Fruit fly (Drosophila melanogaster) whole organism, embryonic: ENCODE results near the gene CG33287.

Experiments used
- Atf3 ChIP-seq: fragments of 200-800 bp; sonication (Bioruptor generic); optimal IDR thresholded peaks from 3 replicates; lab custom pipeline; 2016; ENCODE audit warnings: missing biosample characterization, missing genetic modification characterization
- Atf6 ChIP-seq: fragments of 200-800 bp; sonication (Bioruptor generic); IDR thresholded peaks from 2 replicates; pipeline ENCODE4 v1.3.6; 2022; ENCODE audit warnings: missing biosample characterization, missing genetic modification characterization
- B-H1 ChIP-seq: fragments of 200-800 bp; sonication (Bioruptor generic); IDR thresholded peaks from 3 replicates; pipeline ENCODE4 v1.3.6; 2022; ENCODE audit warnings: missing biosample characterization, missing genetic modification characterization
- B-H2 ChIP-seq: fragments of 200-800 bp; sonication (Bioruptor generic); optimal IDR thresholded peaks from 2 replicates; lab custom pipeline; 2018; ENCODE audit warnings: missing biosample characterization, mild to moderate bottlenecking, missing genetic modification characterization
- CG10209 ChIP-seq: fragments of 200-800 bp; sonication (Bioruptor generic); optimal IDR thresholded peaks from 3 replicates; lab custom pipeline; 2017; ENCODE audit warnings: missing biosample characterization, mild to moderate bottlenecking, missing genetic modification characterization, missing genetic modification reagents
- CG10654 ChIP-seq: fragments of 200-800 bp; sonication (Bioruptor generic); optimal IDR thresholded peaks from 2 replicates; lab custom pipeline; 2016; ENCODE audit warnings: missing biosample characterization, missing genetic modification characterization
- CG12071 ChIP-seq: fragments of 200-800 bp; sonication (Bioruptor generic); optimal IDR thresholded peaks from 3 replicates; lab custom pipeline; 2018; ENCODE audit warnings: missing biosample characterization, mild to moderate bottlenecking, missing genetic modification characterization
- CG15601 ChIP-seq: fragments of 200-800 bp; sonication (Bioruptor generic); optimal IDR thresholded peaks from 3 replicates; lab custom pipeline; 2019; ENCODE audit warnings: missing biosample characterization, mild to moderate bottlenecking, missing genetic modification characterization, moderate library complexity
- CG18599 ChIP-seq: fragments of 200-800 bp; sonication (Bioruptor generic); optimal IDR thresholded peaks from 3 replicates; lab custom pipeline; 2017; ENCODE audit warnings: missing biosample characterization, missing genetic modification characterization, mild to moderate bottlenecking, moderate library complexity, missing genetic modification reagents
- CG2678 ChIP-seq: fragments of 200-800 bp; sonication (Bioruptor generic); optimal IDR thresholded peaks from 3 replicates; lab custom pipeline; 2019; ENCODE audit warnings: missing biosample characterization, mild to moderate bottlenecking, missing genetic modification characterization, moderate library complexity
- CG31224 ChIP-seq: fragments of 200-800 bp; sonication (Bioruptor generic); IDR thresholded peaks from 2 replicates; pipeline ENCODE4 v1.3.6; 2022; ENCODE audit warnings: missing biosample characterization, missing genetic modification characterization
- CG31365 ChIP-seq: fragments of 200-800 bp; sonication (Bioruptor generic); optimal IDR thresholded peaks from 2 replicates; lab custom pipeline; 2018; ENCODE audit warnings: missing biosample characterization, mild to moderate bottlenecking, missing genetic modification characterization
- CG3281 ChIP-seq: fragments of 200-800 bp; sonication (Bioruptor generic); optimal IDR thresholded peaks from 3 replicates; lab custom pipeline; 2017; ENCODE audit warnings: missing biosample characterization, mild to moderate bottlenecking, missing genetic modification characterization
- CG4328 ChIP-seq: fragments of 200-800 bp; sonication (Bioruptor generic); optimal IDR thresholded peaks from 3 replicates; lab custom pipeline; 2017; ENCODE audit warnings: missing biosample characterization, missing genetic modification reagents, missing genetic modification characterization
- CG4404 ChIP-seq: fragments of 200-800 bp; sonication (Bioruptor generic); IDR thresholded peaks from 2 replicates; pipeline ENCODE4 v1.3.6; 2022; ENCODE audit warnings: missing biosample characterization, missing genetic modification characterization
- CG4854 ChIP-seq: fragments of 200-800 bp; sonication (Bioruptor generic); optimal IDR thresholded peaks from 2 replicates; lab custom pipeline; 2016; ENCODE audit warnings: missing biosample characterization, missing genetic modification characterization, inconsistent platforms
- CG6689 ChIP-seq: fragments of 200-800 bp; sonication (Bioruptor generic); IDR thresholded peaks from 2 replicates; pipeline ENCODE4 v1.3.6; 2022; ENCODE audit warnings: missing biosample characterization, missing genetic modification characterization
- CG6791 ChIP-seq: fragments of 200-800 bp; sonication (Bioruptor generic); IDR thresholded peaks from 3 replicates; pipeline ENCODE4 v1.3.6; 2022; ENCODE audit warnings: missing biosample characterization, missing genetic modification characterization; ENCODE audit not compliant: partially characterized antibody
- CG6813 ChIP-seq: fragments of 200-800 bp; sonication (Bioruptor generic); optimal IDR thresholded peaks from 2 replicates; lab custom pipeline; 2017; ENCODE audit warnings: missing biosample characterization, missing genetic modification characterization, mild to moderate bottlenecking, moderate library complexity, missing genetic modification reagents
- CG9817 ChIP-seq: fragments of 200-800 bp; sonication (Bioruptor generic); optimal IDR thresholded peaks from 2 replicates; lab custom pipeline; 2018; ENCODE audit warnings: missing biosample characterization, mild to moderate bottlenecking, missing genetic modification characterization, moderate library complexity
- D19B ChIP-seq: fragments of 200-800 bp; sonication (Bioruptor generic); optimal IDR thresholded peaks from 2 replicates; lab custom pipeline; 2017; ENCODE audit warnings: missing biosample characterization, mild to moderate bottlenecking, missing genetic modification characterization
- Drgx ChIP-seq: fragments of 200-800 bp; sonication (Bioruptor generic); IDR thresholded peaks from 2 replicates; pipeline ENCODE4 v1.3.6; 2022; ENCODE audit warnings: missing biosample characterization, missing genetic modification characterization
- Hr39 ChIP-seq: fragments of >200 bp; optimal IDR thresholded peaks from 2 replicates; lab custom pipeline; 2017
- Hr78 ChIP-seq, 2 experiments: fragments of 200-800 bp in 1 of 2; fragments of >200 bp in 1 of 2; sonication (Bioruptor generic) in 1 of 2; optimal IDR thresholded peaks; 2 replicates each; lab custom pipeline; 2017 to 2019; ENCODE audit warnings: missing biosample characterization in 2 of 2, missing genetic modification characterization in 2 of 2, mild to moderate bottlenecking in 1 of 2, moderate library complexity in 1 of 2
- NC2β ChIP-seq: fragments of 200-800 bp; sonication (Bioruptor generic); optimal IDR thresholded peaks from 2 replicates; lab custom pipeline; 2016; ENCODE audit warnings: missing biosample characterization, missing genetic modification characterization
- NFAT ChIP-seq: fragments of 200-800 bp; sonication (Bioruptor generic); IDR thresholded peaks from 2 replicates; pipeline ENCODE4 v1.3.6; 2022; ENCODE audit warnings: missing biosample characterization, missing genetic modification characterization
- Nf-YA ChIP-seq: fragments of 200-800 bp; sonication (Bioruptor generic); IDR thresholded peaks from 2 replicates; pipeline ENCODE4 v1.3.6; 2022; ENCODE audit warnings: missing biosample characterization, missing genetic modification characterization
- Ravus ChIP-seq: fragments of 200-800 bp; sonication (Bioruptor generic); IDR thresholded peaks from 2 replicates; pipeline ENCODE4 v1.3.6; 2022; ENCODE audit warnings: missing biosample characterization, missing genetic modification characterization
- Side ChIP-seq: fragments of 200-800 bp; sonication (Bioruptor generic); optimal IDR thresholded peaks from 2 replicates; lab custom pipeline; 2016; ENCODE audit warnings: missing biosample characterization, missing genetic modification characterization
- Sox102F ChIP-seq: fragments of 200-800 bp; sonication (Bioruptor generic); optimal IDR thresholded peaks from 2 replicates; lab custom pipeline; 2018; ENCODE audit warnings: missing biosample characterization, mild to moderate bottlenecking, missing genetic modification characterization, moderate library complexity
- Trl ChIP-seq, 3 experiments: fragments of >200 bp in 2 of 3; fragments of 200-800 bp in 1 of 3; sonication (Bioruptor generic) in 1 of 3; optimal IDR thresholded peaks; 2 replicates in 1 of 3; 3 replicates in 2 of 3; lab custom pipeline; 2016 to 2017; ENCODE audit warnings: missing biosample characterization in 1 of 3, missing genetic modification characterization in 1 of 3
- ara ChIP-seq: fragments of 200-800 bp; sonication (Bioruptor generic); IDR thresholded peaks from 2 replicates; pipeline ENCODE4 v1.3.6; 2022; ENCODE audit warnings: missing biosample characterization, missing genetic modification characterization
- ato ChIP-seq: fragments of 200-800 bp; sonication (Bioruptor generic); IDR thresholded peaks from 2 replicates; pipeline ENCODE4 v1.3.6; 2022; ENCODE audit warnings: missing biosample characterization, missing genetic modification characterization; ENCODE audit not compliant: partially characterized antibody
- bab2 ChIP-seq: fragments of 200-800 bp; sonication (Bioruptor generic); optimal IDR thresholded peaks from 2 replicates; lab custom pipeline; 2016; ENCODE audit warnings: missing biosample characterization, missing genetic modification characterization
- bigmax ChIP-seq: fragments of 200-800 bp; sonication (Bioruptor generic); optimal IDR thresholded peaks from 2 replicates; lab custom pipeline; 2018; ENCODE audit warnings: missing biosample characterization, mild to moderate bottlenecking, missing genetic modification characterization
- exex ChIP-seq: fragments of 200-800 bp; sonication (Bioruptor generic); optimal IDR thresholded peaks from 4 replicates; lab custom pipeline; 2018; ENCODE audit warnings: missing biosample characterization, mild to moderate bottlenecking, missing genetic modification characterization, moderate library complexity
- fd3F ChIP-seq: fragments of 200-800 bp; sonication (Bioruptor generic); optimal IDR thresholded peaks from 2 replicates; lab custom pipeline; 2018; ENCODE audit warnings: missing biosample characterization, mild to moderate bottlenecking, missing genetic modification characterization, moderate library complexity
- fd96Cb ChIP-seq: fragments of 200-800 bp; sonication (Bioruptor generic); optimal IDR thresholded peaks from 2 replicates; lab custom pipeline; 2018; ENCODE audit warnings: missing biosample characterization, mild to moderate bottlenecking, missing genetic modification characterization, moderate library complexity
- hb ChIP-seq: fragments of 200-800 bp; sonication (Bioruptor generic); IDR thresholded peaks from 3 replicates; pipeline ENCODE4 v1.3.6; 2022; ENCODE audit warnings: missing biosample characterization, missing genetic modification characterization; ENCODE audit not compliant: partially characterized antibody
- hth ChIP-seq: fragments of >200 bp; optimal IDR thresholded peaks from 2 replicates; lab custom pipeline; 2017; ENCODE audit warnings: inconsistent platforms
- insv ChIP-seq, 2 experiments: fragments of 200-800 bp; sonication (Bioruptor generic); optimal IDR thresholded peaks; 3 replicates each; lab custom pipeline; 2016 to 2018; ENCODE audit warnings: missing biosample characterization in 2 of 2, missing genetic modification characterization in 2 of 2
- inv ChIP-seq: fragments of 200-800 bp; sonication (Bioruptor generic); IDR thresholded peaks from 2 replicates; pipeline ENCODE4 v1.3.6; 2022; ENCODE audit warnings: missing biosample characterization, missing genetic modification characterization; ENCODE audit not compliant: partially characterized antibody
- jumu ChIP-seq: fragments of 200-800 bp; sonication (Bioruptor generic); optimal IDR thresholded peaks from 3 replicates; lab custom pipeline; 2016; ENCODE audit warnings: missing biosample characterization, missing genetic modification characterization
- luna ChIP-seq: fragments of 200-800 bp; sonication (Bioruptor generic); optimal IDR thresholded peaks from 2 replicates; lab custom pipeline; 2016; ENCODE audit warnings: missing biosample characterization, missing genetic modification characterization
- odd ChIP-seq: fragments of 200-800 bp; sonication (Bioruptor generic); optimal IDR thresholded peaks from 2 replicates; lab custom pipeline; 2017; ENCODE audit warnings: missing biosample characterization, mild to moderate bottlenecking, missing genetic modification characterization
- org-1 ChIP-seq: fragments of 200-800 bp; sonication (Bioruptor generic); optimal IDR thresholded peaks from 2 replicates; lab custom pipeline; 2017; ENCODE audit warnings: missing biosample characterization, missing genetic modification characterization
- phol ChIP-seq: fragments of 200-800 bp; sonication (Bioruptor generic); optimal IDR thresholded peaks from 3 replicates; lab custom pipeline; 2018; ENCODE audit warnings: missing biosample characterization, mild to moderate bottlenecking, missing genetic modification characterization, moderate library complexity
- psq ChIP-seq: fragments of 200-800 bp; sonication (Bioruptor generic); optimal IDR thresholded peaks from 2 replicates; lab custom pipeline; 2017; ENCODE audit warnings: missing biosample characterization, missing genetic modification characterization
- sd ChIP-seq: fragments of 200-800 bp; sonication (Bioruptor generic); optimal IDR thresholded peaks from 3 replicates; lab custom pipeline; 2018; ENCODE audit warnings: missing biosample characterization, mild to moderate bottlenecking, missing genetic modification characterization, moderate library complexity
- tna ChIP-seq: fragments of 200-800 bp; sonication (Bioruptor generic); IDR thresholded peaks from 2 replicates; pipeline ENCODE4 v1.3.6; 2022; ENCODE audit warnings: missing biosample characterization, missing genetic modification characterization; ENCODE audit not compliant: partially characterized antibody
- wdn ChIP-seq: fragments of 200-800 bp; sonication (Bioruptor generic); IDR thresholded peaks from 2 replicates; pipeline ENCODE4 v1.3.6; 2022; ENCODE audit warnings: missing biosample characterization, missing genetic modification characterization
- yki ChIP-seq: fragments of >200 bp; optimal IDR thresholded peaks from 3 replicates; lab custom pipeline; 2018

The CG33287 gene

DNA sequence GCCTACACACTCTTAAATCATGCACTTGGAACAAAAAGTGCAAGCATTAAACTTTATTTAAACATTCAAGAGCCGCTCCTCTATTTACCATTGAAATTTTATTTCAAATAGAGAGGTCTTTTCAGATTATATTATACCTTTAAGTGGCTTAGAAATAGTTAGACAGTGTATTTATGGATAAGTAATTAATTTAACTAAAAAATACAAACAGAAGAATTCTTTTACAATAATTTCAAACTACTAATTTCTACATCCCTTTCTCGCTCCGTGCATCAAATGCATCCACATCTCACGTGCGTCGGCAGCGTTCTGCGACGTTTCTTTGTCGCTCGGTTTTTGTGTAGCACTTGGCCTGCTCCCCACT lies 20.3 kb downstream of the CG33287 start (continued):
- peak; percentile 41 for TF ChIP-seq CG4328
- TF ChIP-seq tna (GFP tag; lab: Robert Waterston, UW), result no peak
- TF ChIP-seq Sox102F, result peak; percentile 79
- TF ChIP-seq CG4854 (GFP tag; lab: Kevin White, UChicago), result no peak
- TF ChIP-seq CG18599 (GFP tag; lab: Kevin White, UChicago), result peak; percentile 27
- TF ChIP-seq CG4404 (GFP tag; lab: Robert Waterston, UW), result no peak
- no peak for TF ChIP-seq Side (GFP tag; lab: Kevin White, UChicago)
- no peak for TF ChIP-seq ara (GFP tag; lab: Robert Waterston, UW)
- no peak for TF ChIP-seq ato (GFP tag; lab: Robert Waterston, UW)
- TF ChIP-seq Ravus (GFP tag; lab: Robert Waterston, UW), result no peak
- peak; percentile 21 for TF ChIP-seq CG10654 (GFP tag; lab: Kevin White, UChicago)
- no peak for TF ChIP-seq B-H2 (GFP tag; lab: Kevin White, UChicago)
- TF ChIP-seq CG31224 (GFP tag; lab: Robert Waterston, UW), result no peak
- peak; percentile 80 for TF ChIP-seq Drgx (GFP tag; lab: Robert Waterston, UW)
- no peak for TF ChIP-seq exex (tag; lab: Kevin White, UChicago)
- no peak for TF ChIP-seq jumu (GFP tag; lab: Kevin White, UChicago)
- no peak for TF ChIP-seq psq (GFP tag; lab: Kevin White, UChicago)
- TF ChIP-seq NFAT (GFP tag; lab: Robert Waterston, UW), result no peak
- TF ChIP-seq fd3F (GFP tag; lab: Kevin White, UChicago), result no peak
- no peak for TF ChIP-seq inv (GFP tag; lab: Robert Waterston, UW)
- no peak for TF ChIP-seq wdn (GFP tag; lab: Robert Waterston, UW)
- TF ChIP-seq hb (GFP tag; lab: Robert Waterston, UW), result no peak
- TF ChIP-seq bigmax, result no peak
- TF ChIP-seq odd (GFP tag; lab: Kevin White, UChicago), result no peak
- no peak for TF ChIP-seq CG9817
- TF ChIP-seq Atf3 (GFP tag; lab: Kevin White, UChicago), result no peak
- peak; percentile 55 for TF ChIP-seq CG10209
- peak; percentile 35 for TF ChIP-seq bab2
- TF ChIP-seq Hr78 (GFP tag; optimal IDR thresholded peaks at IDR 0.05; lab: Kevin White, UChicago), result peak in 1 of 2 experiments; percentile 54
- no peak for TF ChIP-seq CG31365 (tag; lab: Kevin White, UChicago)
- peak; percentile 74 for TF ChIP-seq fd96Cb (tag; lab: Kevin White, UChicago)
- TF ChIP-seq Trl (optimal IDR thresholded peaks at IDR 0.05; lab: Kevin White, UChicago), result no peak
- TF ChIP-seq Trl (GFP tag; optimal IDR thresholded peaks at IDR 0.05; lab: Kevin White, UChicago), result no peak
- TF ChIP-seq D19B (GFP tag; lab: Kevin White, UChicago), result no peak
- no peak for TF ChIP-seq luna
- peak; percentile 79 for TF ChIP-seq CG2678
- no peak for TF ChIP-seq Hr39 (lab: Kevin White, UChicago)
- peak; percentile 68 for TF ChIP-seq CG6689 (GFP tag; lab: Robert Waterston, UW)
- no peak for TF ChIP-seq insv (GFP tag; optimal IDR thresholded peaks at IDR 0.05; lab: Kevin White, UChicago)
- TF ChIP-seq B-H1, result no peak
- peak; percentile 85 for TF ChIP-seq CG15601
- TF ChIP-seq CG6791 (GFP tag; lab: Robert Waterston, UW), result no peak
- peak; percentile 22 for TF ChIP-seq NC2β (GFP tag; lab: Kevin White, UChicago)
- no peak for TF ChIP-seq yki (lab: Kevin White, UChicago)
- TF ChIP-seq CG12071 (GFP tag; lab: Kevin White, UChicago), result no peak
- TF ChIP-seq hth, result no peak
- no peak for TF ChIP-seq CG6813 (GFP tag; lab: Kevin White, UChicago)
- peak; percentile 86 for TF ChIP-seq phol
- TF ChIP-seq Nf-YA (GFP tag; lab: Robert Waterston, UW), result no peak
- no peak for TF ChIP-seq CG3281 (GFP tag; lab: Kevin White, UChicago)
- no peak for TF ChIP-seq sd (tag; lab: Kevin White, UChicago)
- TF ChIP-seq org-1 (GFP tag; lab: Kevin White, UChicago), result peak; percentile 49
- TF ChIP-seq Atf6, result no peak; the same call in 1 of the 2 replicates
